Worm (Caenorhabditis elegans) whole organism, L3 larva: ENCODE measurements around the gene snf-10.

ENCODE experiments used
- ama-1 ChIP-seq: fragments of 150-350 bp; optimal IDR thresholded peaks from 2 replicates; lab custom pipeline; 2018
- ceh-16 ChIP-seq: sonication (generic microtip); optimal IDR thresholded peaks from 2 replicates; lab custom pipeline; 2017; ENCODE audit warnings: missing biosample characterization, missing genetic modification characterization
- ceh-28 ChIP-seq: fragments of 150-350 bp; optimal IDR thresholded peaks from 2 replicates; lab custom pipeline; 2014; ENCODE audit warnings: missing biosample characterization, missing genetic modification reagents, missing genetic modification characterization
- ceh-82 ChIP-seq: fragments of 150-350 bp; optimal IDR thresholded peaks from 2 replicates; lab custom pipeline; 2014; ENCODE audit warnings: missing biosample characterization, missing genetic modification characterization
- nhr-12 ChIP-seq: fragments of 150-350 bp; optimal IDR thresholded peaks from 2 replicates; lab custom pipeline; 2014; ENCODE audit warnings: missing biosample characterization, missing genetic modification characterization
- pqm-1 ChIP-seq: fragments of 150-350 bp; optimal IDR thresholded peaks from 2 replicates; lab custom pipeline; 2017; ENCODE audit warnings: missing biosample characterization, missing genetic modification characterization, inconsistent platforms
- snpc-4 ChIP-seq: fragments of 150-350 bp; optimal IDR thresholded peaks from 2 replicates; lab custom pipeline; 2014; ENCODE audit warnings: missing biosample characterization, missing genetic modification characterization
- tbx-2 ChIP-seq: sonication (generic microtip); optimal IDR thresholded peaks from 2 replicates; lab custom pipeline; 2016; ENCODE audit warnings: mild to moderate bottlenecking, missing genetic modification characterization, missing compliant biosample characterization
- unc-62 ChIP-seq: fragments of 150-350 bp; sonication (generic microtip); optimal IDR thresholded peaks from 4 replicates; lab custom pipeline; 2014; ENCODE audit warnings: missing biosample characterization, missing genetic modification reagents, missing genetic modification characterization
- ztf-11 ChIP-seq: fragments of 150-350 bp; optimal IDR thresholded peaks from 2 replicates; lab custom pipeline; 2014; ENCODE audit warnings: missing biosample characterization, missing genetic modification characterization
- ztf-4 ChIP-seq: fragments of 150-350 bp; optimal IDR thresholded peaks from 2 replicates; lab custom pipeline; 2014; ENCODE audit warnings: missing biosample characterization, missing genetic modification characterization

DNA sequence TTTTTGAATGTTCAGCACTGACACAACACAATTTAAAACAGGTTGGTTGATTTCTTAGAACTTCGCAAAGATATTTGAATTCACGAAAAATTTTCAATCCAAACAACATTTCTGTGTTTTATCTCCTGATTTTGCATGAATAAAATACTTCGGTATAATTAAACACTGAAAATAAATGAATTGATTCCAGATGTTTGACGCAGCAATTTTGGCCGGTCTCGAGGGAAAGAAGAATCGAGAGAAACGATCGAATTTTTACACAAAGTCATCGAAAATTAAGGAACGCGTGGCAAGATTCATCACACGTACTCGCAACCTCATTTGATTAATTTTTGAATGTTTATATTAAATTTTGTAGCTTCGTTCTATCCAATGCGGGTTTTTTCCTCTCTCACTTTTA is 23.5 kb upstream of the snf-10 start:
- TF ChIP-seq nhr-12 (tag; lab: Kevin White, UChicago) (no peak), ceh-16 (tag; lab: Kevin White, UChicago) (no peak), ceh-82 (tag; lab: Kevin White, UChicago) (no peak), tbx-2 (no peak), ama-1 (lab: Kevin White, UChicago) (no peak), unc-62 (GFP tag; lab: Kevin White, UChicago) (no peak), ceh-28 (tag; lab: Kevin White, UChicago) (no peak), ztf-11 (tag; lab: Kevin White, UChicago) (no peak), snpc-4 (tag; lab: Kevin White, UChicago) (no peak), pqm-1 (no peak), ztf-4 (tag; lab: Kevin White, UChicago) (no peak)
